Worm (Caenorhabditis elegans) whole organism, early embryonic: ENCODE measurements around the gene dhs-14.

Experiments used
- B0310.2 ChIP-seq: sonication (generic microtip); optimal IDR thresholded peaks from 2 replicates; lab custom pipeline; 2016; ENCODE audit warnings: mild to moderate bottlenecking, missing genetic modification characterization, missing compliant biosample characterization
- aly-1 ChIP-seq: sonication (generic microtip); optimal IDR thresholded peaks from 2 replicates; lab custom pipeline; 2016; ENCODE audit warnings: missing genetic modification characterization, missing compliant biosample characterization
- ama-1 ChIP-seq: fragments of 150-350 bp; optimal IDR thresholded peaks from 2 replicates; lab custom pipeline; 2014
- ets-7 ChIP-seq: sonication (generic microtip); optimal IDR thresholded peaks from 2 replicates; lab custom pipeline; 2016; ENCODE audit warnings: missing genotype, missing genetic modification characterization, missing compliant biosample characterization
- hmg-4 ChIP-seq: fragments of 200-800 bp; sonication (Bioruptor generic); optimal IDR thresholded peaks from 2 replicates; lab custom pipeline; 2018; ENCODE audit warnings: mild to moderate bottlenecking, missing genetic modification characterization, missing compliant biosample characterization
- hnd-1 ChIP-seq: sonication (generic microtip); optimal IDR thresholded peaks from 2 replicates; lab custom pipeline; 2016; ENCODE audit warnings: missing genetic modification characterization, missing compliant biosample characterization
- pes-1 ChIP-seq: fragments of 200-800 bp; sonication (Bioruptor generic); IDR thresholded peaks from 2 replicates; pipeline ENCODE4 v1.3.6; 2022; ENCODE audit warnings: missing genetic modification reagents, missing genetic modification characterization, missing compliant biosample characterization
- scrt-1 ChIP-seq: fragments of 200-800 bp; sonication (Bioruptor generic); IDR thresholded peaks from 2 replicates; pipeline ENCODE4 v1.3.6; 2022; ENCODE audit warnings: missing genetic modification characterization, missing compliant biosample characterization
- sea-1 ChIP-seq: fragments of 200-800 bp; sonication (Bioruptor generic); conservative IDR thresholded peaks from 2 replicates; pipeline ENCODE4 v1.3.6; 2022; ENCODE audit warnings: missing genetic modification characterization, missing compliant biosample characterization
- tbx-37 ChIP-seq: fragments of 200-800 bp; sonication (Bioruptor generic); conservative IDR thresholded peaks from 2 replicates; pipeline ENCODE4 v1.3.6; 2022; ENCODE audit warnings: missing genetic modification reagents, missing genetic modification characterization, missing compliant biosample characterization
- tra-4 ChIP-seq: sonication (generic microtip); optimal IDR thresholded peaks from 2 replicates; lab custom pipeline; 2017; ENCODE audit warnings: missing genetic modification characterization, missing compliant biosample characterization

- TF ChIP-seq sea-1 (GFP tag; lab: Robert Waterston, UW) (no peak), ama-1 (lab: Kevin White, UChicago) (no peak), scrt-1 (GFP tag; lab: Robert Waterston, UW) (no peak), hmg-4 (GFP tag; lab: Kevin White, UChicago) (no peak), aly-1 (tag; lab: Kevin White, UChicago) (no peak), ets-7 (tag; lab: Kevin White, UChicago) (no peak), tra-4 (no peak), B0310.2 (tag; lab: Kevin White, UChicago) (no peak), pes-1 (GFP tag; lab: Robert Waterston, UW) (no peak), tbx-37 (GFP tag; lab: Robert Waterston, UW) (no peak), hnd-1 (tag; lab: Kevin White, UChicago) (no peak)
Measured at ce11 chrV:2718688-2719185, 46.3 kb downstream of the dhs-14 start, which contains the start of gene srt-29.
